Fruit fly (Drosophila melanogaster): ENCODE measurements around the gene mRpS21.

Gene mRpS21

DNA sequence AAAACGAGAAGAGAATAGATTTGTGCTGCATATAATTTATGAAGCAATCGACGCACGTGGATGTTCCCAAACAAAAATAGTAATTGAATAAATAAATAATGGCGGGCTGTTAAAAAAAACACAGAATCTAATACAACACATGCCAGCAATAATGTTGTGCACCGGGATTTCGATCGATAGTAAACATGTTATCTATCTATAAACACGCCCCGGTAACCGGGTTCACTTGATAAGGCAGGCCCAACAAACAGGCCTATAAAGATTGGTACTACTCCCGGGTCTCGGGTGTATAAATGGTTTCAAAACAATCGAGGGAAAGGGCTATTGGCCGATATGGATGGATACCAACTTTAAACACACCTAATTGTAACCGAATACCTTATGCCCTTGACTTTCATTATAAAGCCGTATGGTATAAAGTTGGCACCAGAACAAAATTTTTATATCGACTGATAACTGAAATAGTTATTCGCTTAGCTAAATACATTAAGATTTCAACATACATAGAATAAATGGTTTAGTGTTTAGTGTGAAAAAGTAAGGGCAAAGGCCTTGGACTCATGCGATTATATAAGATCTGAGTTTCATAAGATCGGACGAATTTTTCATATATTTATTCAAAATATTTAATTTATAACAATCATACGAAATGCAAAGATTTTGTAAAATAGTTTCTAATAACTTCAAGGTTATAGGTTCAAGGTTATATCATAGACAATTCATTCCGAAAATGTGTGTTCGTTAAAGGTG, 15.8 kb downstream of the mRpS21 start (continued):
- TF ChIP-seq CG8632 (GFP tag; optimal IDR thresholded peaks at IDR 0.05) = peak; percentile 6

DNA sequence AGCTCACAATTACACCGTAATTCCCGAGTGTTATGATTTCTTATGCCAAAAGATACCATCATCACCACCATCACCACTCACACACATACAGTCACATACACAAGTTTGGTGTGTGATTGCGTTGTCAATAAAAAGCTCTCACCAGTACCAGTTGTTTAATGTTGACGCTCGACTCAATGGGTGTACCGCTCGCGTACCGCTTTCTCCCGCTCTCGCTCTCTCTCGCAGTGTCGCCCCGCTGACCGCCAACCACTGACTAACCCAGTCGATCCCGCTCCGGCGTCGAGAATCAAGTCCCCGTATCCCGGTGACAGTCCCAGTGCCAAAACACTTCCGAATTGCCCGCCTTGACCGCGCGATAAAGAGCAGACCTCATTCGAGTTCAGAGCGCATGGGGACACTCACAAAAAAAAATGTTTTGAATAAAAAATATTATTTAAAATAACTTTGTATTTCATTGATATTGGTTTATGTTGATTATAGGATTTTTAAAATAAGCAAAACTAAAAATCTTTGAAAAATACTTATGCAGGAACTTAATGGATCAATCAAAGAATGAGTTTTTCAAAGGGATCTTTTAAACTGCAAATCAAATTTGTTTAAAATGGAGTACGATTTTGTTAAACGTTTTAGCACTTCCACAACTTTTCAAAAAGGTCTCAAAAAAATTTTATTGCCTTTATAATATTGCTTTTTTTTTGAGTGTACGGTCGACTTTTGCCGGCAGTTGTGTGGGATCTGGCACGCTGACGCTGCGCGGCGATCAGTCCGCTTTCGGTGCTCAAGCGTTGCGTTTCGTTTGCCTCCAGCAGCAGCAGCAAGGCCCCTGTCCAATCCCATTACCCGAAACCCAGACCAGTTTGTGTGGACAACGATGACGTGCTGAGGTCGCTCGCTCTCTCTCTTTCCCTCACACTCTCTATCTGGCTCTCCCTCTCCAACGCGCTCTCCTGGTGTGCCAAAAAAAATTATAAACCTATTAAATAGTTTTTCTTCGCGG, 17.1 kb downstream of the mRpS21 start, which contains the start of gene Dic1:
Dic1 (plus strand) TSS at position 764 of the 1,000 bp plus-strand sequence.
- TF ChIP-seq achi (GFP tag; optimal IDR thresholded peaks at IDR 0.05) (peak; percentile 97), CG6792 (GFP tag; optimal IDR thresholded peaks at IDR 0.05) (peak; percentile 96), CG31627 (GFP tag; optimal IDR thresholded peaks at IDR 0.05) (peak; percentile 96), vri (GFP tag; optimal IDR thresholded peaks at IDR 0.05) (peak; percentile 87), esn (GFP tag; optimal IDR thresholded peaks at IDR 0.05) (peak; percentile 99), CG11762 (GFP tag; optimal IDR thresholded peaks at IDR 0.05; ENCODE audit: insufficient read depth) (peak; percentile 98), CG11902 (GFP tag; optimal IDR thresholded peaks at IDR 0.05) (peak; percentile 95), net (GFP tag; optimal IDR thresholded peaks at IDR 0.05) (peak; percentile 97), cyc (GFP tag; optimal IDR thresholded peaks at IDR 0.05) (peak; percentile 96), CG8632 (GFP tag; optimal IDR thresholded peaks at IDR 0.05) (peak; percentile 98), CG6163 (GFP tag; IDR thresholded peaks at IDR 0.05) (peak; percentile 92), acj6 (GFP tag; optimal IDR thresholded peaks at IDR 0.05) (peak; percentile 98), CG9139 (GFP tag; optimal IDR thresholded peaks at IDR 0.05) (peak; percentile 90), Hr4 (GFP tag; optimal IDR thresholded peaks at IDR 0.05) (peak; percentile 98), Sox14 (GFP tag; optimal IDR thresholded peaks at IDR 0.05) (peak; percentile 96), Hr38 (GFP tag; optimal IDR thresholded peaks at IDR 0.05) (peak; percentile 26), eg (GFP tag; IDR thresholded peaks at IDR 0.05) (peak; percentile 93), svp (GFP tag) (peak; percentile 100), Eip93F (GFP tag; optimal IDR thresholded peaks at IDR 0.05) (peak; percentile 89), CG8319 (GFP tag; optimal IDR thresholded peaks at IDR 0.05) (peak; percentile 97), CG16779 (tag; optimal IDR thresholded peaks at IDR 0.05) (peak; percentile 93), CG1621 (tag; optimal IDR thresholded peaks at IDR 0.05) (peak; percentile 79), OdsH (GFP tag; optimal IDR thresholded peaks at IDR 0.05) (peak; percentile 98), CG6854 (GFP tag; optimal IDR thresholded peaks at IDR 0.05) (peak; percentile 96), topi (GFP tag; optimal IDR thresholded peaks at IDR 0.05) (peak; percentile 98), Sox15 (GFP tag; optimal IDR thresholded peaks at IDR 0.05) (peak; percentile 96), fkh (GFP tag; optimal IDR thresholded peaks at IDR 0.05) (peak; percentile 66), spab (GFP tag; optimal IDR thresholded peaks at IDR 0.05) (peak; percentile 97), Eip78C (GFP tag) (peak; percentile 100), dsx (GFP tag; optimal IDR thresholded peaks at IDR 0.05; ENCODE audit: poor library complexity, severe bottlenecking) (peak; percentile 85), Ets21C (GFP tag; optimal IDR thresholded peaks at IDR 0.05) (peak; percentile 93), pdm3 (GFP tag; optimal IDR thresholded peaks at IDR 0.05) (peak; percentile 97), Met (GFP tag; optimal IDR thresholded peaks at IDR 0.05) (peak; percentile 97), CG4318 (GFP tag; optimal IDR thresholded peaks at IDR 0.05) (peak; percentile 98), Lpt (GFP tag; optimal IDR thresholded peaks at IDR 0.05) (peak; percentile 98), Eip75B (GFP tag; optimal IDR thresholded peaks at IDR 0.05) (peak; percentile 97), CG15336 (GFP tag; IDR thresholded peaks at IDR 0.05) (peak; percentile 96), CG34406 (GFP tag; optimal IDR thresholded peaks at IDR 0.05) (peak; percentile 98), CG7368 (GFP tag; optimal IDR thresholded peaks at IDR 0.05) (peak; percentile 92), Smox (GFP tag; optimal IDR thresholded peaks at IDR 0.05) (peak; percentile 97), CG32006 (GFP tag; optimal IDR thresholded peaks at IDR 0.05) (peak; percentile 99), fd59A (GFP tag; optimal IDR thresholded peaks at IDR 0.05) (peak; percentile 92), Gug (GFP tag; IDR thresholded peaks at IDR 0.05) (peak; percentile 87), CG6276 (GFP tag; optimal IDR thresholded peaks at IDR 0.05) (peak; percentile 98), ss (GFP tag; optimal IDR thresholded peaks at IDR 0.05) (peak; percentile 83 to 93), salr (GFP tag; optimal IDR thresholded peaks at IDR 0.05) (peak; percentile 78 to 98)
